Fruit fly (Drosophila melanogaster): Measurements from ENCODE around the gene CG15399.

Gene CG15399

dm6 chr2L:2748480-2749143 lies 23.0 kb downstream of the CG15399 start (continued):
- TF ChIP-seq ind (GFP tag; optimal IDR thresholded peaks at IDR 0.05) (peak; percentile 91), dmrt99B (tag; optimal IDR thresholded peaks at IDR 0.05) (peak; percentile 66), Xbp1 (GFP tag; optimal IDR thresholded peaks at IDR 0.05) (peak; percentile 92), dimm (GFP tag; IDR thresholded peaks at IDR 0.05) (0 out of 2 replicates have a peak, but pooled peaks have one; percentile 25), cas (GFP tag; IDR thresholded peaks at IDR 0.05) (peak; percentile 88), tna (GFP tag; IDR thresholded peaks at IDR 0.05; ENCODE audit: partially characterized antibody) (peak; percentile 8; the same call in 1 of the 2 replicates), CG10267 (tag; optimal IDR thresholded peaks at IDR 0.05) (peak; percentile 96), CG8281 (tag; optimal IDR thresholded peaks at IDR 0.05) (peak; percentile 52), zfh2 (GFP tag; optimal IDR thresholded peaks at IDR 0.05) (peak; percentile 92), CG18599 (GFP tag; optimal IDR thresholded peaks at IDR 0.05) (peak; percentile 92), CG14050 (GFP tag; IDR thresholded peaks at IDR 0.05) (peak; percentile 75; the same call in 2 of the 3 replicates), CG8765 (GFP tag; IDR thresholded peaks at IDR 0.05) (peak; percentile 76), sim (GFP tag; IDR thresholded peaks at IDR 0.05) (peak; percentile 33; the same call in 1 of the 2 replicates), Dll (GFP tag; IDR thresholded peaks at IDR 0.05; ENCODE audit: partially characterized antibody) (0 out of 4 replicates have a peak, but pooled peaks have one; percentile 43), CG10979 (tag; optimal IDR thresholded peaks at IDR 0.05) (peak; percentile 81), CG9437 (GFP tag; optimal IDR thresholded peaks at IDR 0.05) (peak; percentile 87), Dip2 (GFP tag; IDR thresholded peaks at IDR 0.05) (no peak), CG2120 (GFP tag; optimal IDR thresholded peaks at IDR 0.05) (peak; percentile 91), Mad (GFP tag; optimal IDR thresholded peaks at IDR 0.05) (peak; percentile 81), CG4404 (GFP tag; IDR thresholded peaks at IDR 0.05) (peak; percentile 79), grau (tag; optimal IDR thresholded peaks at IDR 0.05) (peak; percentile 93), MESR4 (GFP tag; optimal IDR thresholded peaks at IDR 0.05) (peak; percentile 90), CG14710 (tag; optimal IDR thresholded peaks at IDR 0.05) (peak; percentile 80), scrt (GFP tag; optimal IDR thresholded peaks at IDR 0.05) (no peak), Sry-δ (GFP tag; optimal IDR thresholded peaks at IDR 0.05) (peak; percentile 63), sr (GFP tag; IDR thresholded peaks at IDR 0.05) (no peak), CG6272 (GFP tag; IDR thresholded peaks at IDR 0.05) (peak; percentile 88), usp (GFP tag; optimal IDR thresholded peaks at IDR 0.05) (no peak), CG10147 (GFP tag; optimal IDR thresholded peaks at IDR 0.05) (peak; percentile 79), jigr1 (GFP tag; IDR thresholded peaks at IDR 0.05) (peak; percentile 35; the same call in 1 of the 3 replicates), CG2129 (GFP tag; IDR thresholded peaks at IDR 0.05; ENCODE audit: partially characterized antibody) (no peak), shn (GFP tag; optimal IDR thresholded peaks at IDR 0.05) (peak; percentile 72), CG8089 (GFP tag; optimal IDR thresholded peaks at IDR 0.05) (peak; percentile 65), gsb (GFP tag; IDR thresholded peaks at IDR 0.05) (peak; percentile 73), CG6175 (GFP tag; IDR thresholded peaks at IDR 0.05) (peak; percentile 81), CG16815 (GFP tag; optimal IDR thresholded peaks at IDR 0.05) (peak; percentile 76), Nf-YC (tag; optimal IDR thresholded peaks at IDR 0.05) (peak; percentile 85), tio (GFP tag; optimal IDR thresholded peaks at IDR 0.05) (no peak), wek (GFP tag; optimal IDR thresholded peaks at IDR 0.05) (peak; percentile 61), row (GFP tag; IDR thresholded peaks at IDR 0.05) (peak; percentile 94), pb (GFP tag; optimal IDR thresholded peaks at IDR 0.05) (peak; percentile 75), CG13424 (tag; optimal IDR thresholded peaks at IDR 0.05) (peak; percentile 91), E2f2 (GFP tag; IDR thresholded peaks at IDR 0.05) (peak; percentile 93), CG6854 (GFP tag; optimal IDR thresholded peaks at IDR 0.05) (peak; percentile 72), dm (GFP tag; optimal IDR thresholded peaks at IDR 0.05) (peak; percentile 66), CG11695 (GFP tag; IDR thresholded peaks at IDR 0.05) (peak; percentile 91), CG11560 (tag; IDR thresholded peaks at IDR 0.05) (peak; percentile 74), mirr (GFP tag; optimal IDR thresholded peaks at IDR 0.05) (peak; percentile 94), Bteb2 (GFP tag; optimal IDR thresholded peaks at IDR 0.05) (peak; percentile 46), Dek (tag; optimal IDR thresholded peaks at IDR 0.05) (peak; percentile 87)

Measured in whole organism, embryonic.